Fruit fly (Drosophila melanogaster): ENCODE results near the gene CG43448.

The CG43448 gene

dm6 chr3R:30237634-30238033 lies at the start of gene CG43448:
TSS of gene CG43448 (minus strand) at chr3R:30237734.
- TF ChIP-seq CG10348 (GFP tag; IDR thresholded peaks at IDR 0.05) (no peak), Snoo (tag; optimal IDR thresholded peaks at IDR 0.05) (no peak), CG4496 (GFP tag; IDR thresholded peaks at IDR 0.05) (no peak), CG32121 (GFP tag; IDR thresholded peaks at IDR 0.05) (no peak), Ets98B (GFP tag; IDR thresholded peaks at IDR 0.05) (no peak), CG12605 (GFP tag; IDR thresholded peaks at IDR 0.05) (no peak), rn (GFP tag; IDR thresholded peaks at IDR 0.05) (no peak), Pif1A (GFP tag; optimal IDR thresholded peaks at IDR 0.05) (no peak), CG8301 (tag; optimal IDR thresholded peaks at IDR 0.05) (no peak), CG9948 (tag; optimal IDR thresholded peaks at IDR 0.05) (no peak), EcR (GFP tag; optimal IDR thresholded peaks at IDR 0.05) (no peak), Pif1B (GFP tag; optimal IDR thresholded peaks at IDR 0.05) (no peak), CG13204 (GFP tag; optimal IDR thresholded peaks at IDR 0.05) (no peak), CG34367 (tag; optimal IDR thresholded peaks at IDR 0.05) (no peak), CG15710 (tag; optimal IDR thresholded peaks at IDR 0.05) (no peak), CG14655 (GFP tag; optimal IDR thresholded peaks at IDR 0.05) (no peak)

- TF ChIP-seq CG10348 (GFP tag; IDR thresholded peaks at IDR 0.05) (no peak), CG32121 (GFP tag; IDR thresholded peaks at IDR 0.05) (no peak), Ets98B (GFP tag; IDR thresholded peaks at IDR 0.05) (no peak), EcR (GFP tag; optimal IDR thresholded peaks at IDR 0.05) (no peak), CG17806 (tag; optimal IDR thresholded peaks at IDR 0.05) (peak; percentile 28), CG15710 (tag; optimal IDR thresholded peaks at IDR 0.05) (peak; percentile 17), Snoo (tag; optimal IDR thresholded peaks at IDR 0.05) (no peak), Pif1B (GFP tag; optimal IDR thresholded peaks at IDR 0.05) (peak; percentile 9), fd96Ca (GFP tag; IDR thresholded peaks at IDR 0.05) (0 out of 3 replicates have a peak, but pooled peaks have one; percentile 20), CG34367 (tag; optimal IDR thresholded peaks at IDR 0.05) (peak; percentile 9), CG8159 (tag; optimal IDR thresholded peaks at IDR 0.05) (peak; percentile 17), CG14655 (GFP tag; optimal IDR thresholded peaks at IDR 0.05) (peak; percentile 46), rn (GFP tag; IDR thresholded peaks at IDR 0.05) (no peak), Pif1A (GFP tag; optimal IDR thresholded peaks at IDR 0.05) (peak; percentile 15), CG8301 (tag; optimal IDR thresholded peaks at IDR 0.05) (no peak), CG9948 (tag; optimal IDR thresholded peaks at IDR 0.05) (peak; percentile 12), CG4496 (GFP tag; IDR thresholded peaks at IDR 0.05) (no peak)
Measured at dm6 chr3R:30286347-30286746, 48.8 kb upstream of the CG43448 start.

dm6 chr3R:30284989-30285670 lies 47.6 kb upstream of the CG43448 start:
- no peak for TF ChIP-seq CG10348 (GFP tag; IDR thresholded peaks at IDR 0.05)
- TF ChIP-seq Pif1A (GFP tag; optimal IDR thresholded peaks at IDR 0.05) = peak; percentile 68
- peak; percentile 65 for TF ChIP-seq D1 (tag; optimal IDR thresholded peaks at IDR 0.05)
- peak; percentile 80 for TF ChIP-seq CG9948 (tag; optimal IDR thresholded peaks at IDR 0.05)
- TF ChIP-seq CG4496 (GFP tag; IDR thresholded peaks at IDR 0.05) = peak; percentile 90
- TF ChIP-seq CG34367 (tag; optimal IDR thresholded peaks at IDR 0.05) = peak; percentile 80
- TF ChIP-seq rn (GFP tag; IDR thresholded peaks at IDR 0.05) = peak; percentile 74
- peak; percentile 95 for TF ChIP-seq CG13204 (GFP tag; optimal IDR thresholded peaks at IDR 0.05)
- TF ChIP-seq Snoo (tag; optimal IDR thresholded peaks at IDR 0.05) = peak; percentile 61
- TF ChIP-seq CG14655 (GFP tag; optimal IDR thresholded peaks at IDR 0.05) = peak; percentile 86
- TF ChIP-seq Ets98B (GFP tag; IDR thresholded peaks at IDR 0.05) = peak; percentile 67
- TF ChIP-seq CG8159 (tag; optimal IDR thresholded peaks at IDR 0.05) = peak; percentile 88
- TF ChIP-seq CG12605 (GFP tag; IDR thresholded peaks at IDR 0.05) = peak; percentile 42
- TF ChIP-seq CG15710 (tag; optimal IDR thresholded peaks at IDR 0.05) = peak; percentile 76
- TF ChIP-seq fd96Ca (GFP tag; IDR thresholded peaks at IDR 0.05) = peak; percentile 66; the same call in 2 of the 3 replicates
- no peak for TF ChIP-seq CG32121 (GFP tag; IDR thresholded peaks at IDR 0.05)
- peak; percentile 96 for TF ChIP-seq gl (tag; optimal IDR thresholded peaks at IDR 0.05)
- peak; percentile 86 for TF ChIP-seq CG17806 (tag; optimal IDR thresholded peaks at IDR 0.05)
- TF ChIP-seq Pif1B (GFP tag; optimal IDR thresholded peaks at IDR 0.05) = peak; percentile 77
- TF ChIP-seq CG8301 (tag; optimal IDR thresholded peaks at IDR 0.05) = peak; percentile 83
- peak; percentile 80 for TF ChIP-seq EcR (GFP tag; optimal IDR thresholded peaks at IDR 0.05)

dm6 chr3R:30284573-30284972 lies 47.0 kb upstream of the CG43448 start:
- TF ChIP-seq CG34367 (tag; optimal IDR thresholded peaks at IDR 0.05) = peak; percentile 60
- TF ChIP-seq CG15710 (tag; optimal IDR thresholded peaks at IDR 0.05) = peak; percentile 79
- peak; percentile 33 for TF ChIP-seq Pif1B (GFP tag; optimal IDR thresholded peaks at IDR 0.05)
- no peak for TF ChIP-seq Ets98B (GFP tag; IDR thresholded peaks at IDR 0.05)
- peak; percentile 62 for TF ChIP-seq Pif1A (GFP tag; optimal IDR thresholded peaks at IDR 0.05)
- no peak for TF ChIP-seq CG13204 (GFP tag; optimal IDR thresholded peaks at IDR 0.05)
- peak; percentile 78 for TF ChIP-seq CG8301 (tag; optimal IDR thresholded peaks at IDR 0.05)
- TF ChIP-seq CG14655 (GFP tag; optimal IDR thresholded peaks at IDR 0.05) = peak; percentile 81
- peak; percentile 51; the same call in 2 of the 3 replicates for TF ChIP-seq fd96Ca (GFP tag; IDR thresholded peaks at IDR 0.05)
- TF ChIP-seq CG10348 (GFP tag; IDR thresholded peaks at IDR 0.05) = no peak
- TF ChIP-seq rn (GFP tag; IDR thresholded peaks at IDR 0.05) = no peak
- peak; percentile 54; the same call in 2 of the 3 replicates for TF ChIP-seq CG4496 (GFP tag; IDR thresholded peaks at IDR 0.05)
- TF ChIP-seq D1 (tag; optimal IDR thresholded peaks at IDR 0.05) = no peak
- TF ChIP-seq CG12605 (GFP tag; IDR thresholded peaks at IDR 0.05) = no peak
- no peak for TF ChIP-seq EcR (GFP tag; optimal IDR thresholded peaks at IDR 0.05)
- no peak for TF ChIP-seq gl (tag; optimal IDR thresholded peaks at IDR 0.05)
- peak; percentile 60 for TF ChIP-seq Snoo (tag; optimal IDR thresholded peaks at IDR 0.05)
- TF ChIP-seq CG8159 (tag; optimal IDR thresholded peaks at IDR 0.05) = peak; percentile 79
- peak; percentile 56 for TF ChIP-seq CG9948 (tag; optimal IDR thresholded peaks at IDR 0.05)
- peak; percentile 61 for TF ChIP-seq CG17806 (tag; optimal IDR thresholded peaks at IDR 0.05)
- no peak for TF ChIP-seq CG32121 (GFP tag; IDR thresholded peaks at IDR 0.05)

- TF ChIP-seq CG34367 (tag; optimal IDR thresholded peaks at IDR 0.05) = peak; percentile 82
- peak; percentile 63 for TF ChIP-seq CG9948 (tag; optimal IDR thresholded peaks at IDR 0.05)
- TF ChIP-seq Snoo (tag; optimal IDR thresholded peaks at IDR 0.05) = peak; percentile 55
- peak; percentile 67 for TF ChIP-seq CG17806 (tag; optimal IDR thresholded peaks at IDR 0.05)
- no peak for TF ChIP-seq EcR (GFP tag; optimal IDR thresholded peaks at IDR 0.05)
- TF ChIP-seq rn (GFP tag; IDR thresholded peaks at IDR 0.05) = peak; percentile 44; the same call in 1 of the 2 replicates
- TF ChIP-seq CG8301 (tag; optimal IDR thresholded peaks at IDR 0.05) = peak; percentile 67
- peak; percentile 85 for TF ChIP-seq CG4496 (GFP tag; IDR thresholded peaks at IDR 0.05)
- TF ChIP-seq gl (tag; optimal IDR thresholded peaks at IDR 0.05) = no peak
- peak; percentile 60 for TF ChIP-seq CG8159 (tag; optimal IDR thresholded peaks at IDR 0.05)
- peak; percentile 61 for TF ChIP-seq Ets98B (GFP tag; IDR thresholded peaks at IDR 0.05)
- TF ChIP-seq D1 (tag; optimal IDR thresholded peaks at IDR 0.05) = no peak
- peak; percentile 47 for TF ChIP-seq Pif1A (GFP tag; optimal IDR thresholded peaks at IDR 0.05)
- no peak for TF ChIP-seq CG10348 (GFP tag; IDR thresholded peaks at IDR 0.05)
- TF ChIP-seq fd96Ca (GFP tag; IDR thresholded peaks at IDR 0.05) = peak; percentile 75
- TF ChIP-seq CG14655 (GFP tag; optimal IDR thresholded peaks at IDR 0.05) = peak; percentile 64
- TF ChIP-seq CG12605 (GFP tag; IDR thresholded peaks at IDR 0.05) = peak; percentile 70
- peak; percentile 61 for TF ChIP-seq CG32121 (GFP tag; IDR thresholded peaks at IDR 0.05)
- TF ChIP-seq CG13204 (GFP tag; optimal IDR thresholded peaks at IDR 0.05) = peak; percentile 46
- TF ChIP-seq CG15710 (tag; optimal IDR thresholded peaks at IDR 0.05) = peak; percentile 80
- TF ChIP-seq Pif1B (GFP tag; optimal IDR thresholded peaks at IDR 0.05) = peak; percentile 25
Measured at dm6 chr3R:30283940-30284339, 46.4 kb upstream of the CG43448 start.

All from whole organism, pupa.